Fruit fly (Drosophila melanogaster) Kc167 (cell line): ENCODE data around the gene noi.

Source experiments
- h ChIP-seq: fragments of >200 bp; optimal IDR thresholded peaks from 3 replicates; lab custom pipeline; 2018; ENCODE audit warnings: missing external identifiers
- insv ChIP-seq: fragments of >200 bp; optimal IDR thresholded peaks from 3 replicates; lab custom pipeline; 2018; ENCODE audit warnings: missing external identifiers
- psq ChIP-seq: fragments of >200 bp; optimal IDR thresholded peaks from 2 replicates; lab custom pipeline; 2017; ENCODE audit warnings: missing external identifiers
- ttk ChIP-seq: sonication (Bioruptor generic); optimal IDR thresholded peaks from 2 replicates; lab custom pipeline; 2017; ENCODE audit warnings: missing external identifiers

- TF ChIP-seq psq (lab: Kevin White, UChicago) = no peak
- no peak for TF ChIP-seq insv
- no peak for TF ChIP-seq h (lab: Kevin White, UChicago)
- TF ChIP-seq ttk = no peak
These were observed 26.8 kb upstream of the noi start for dm6 chr3R:5617923-5618623.
